Worm (Caenorhabditis elegans): Measurements from ENCODE around the gene fis-1.

The fis-1 gene

DNA sequence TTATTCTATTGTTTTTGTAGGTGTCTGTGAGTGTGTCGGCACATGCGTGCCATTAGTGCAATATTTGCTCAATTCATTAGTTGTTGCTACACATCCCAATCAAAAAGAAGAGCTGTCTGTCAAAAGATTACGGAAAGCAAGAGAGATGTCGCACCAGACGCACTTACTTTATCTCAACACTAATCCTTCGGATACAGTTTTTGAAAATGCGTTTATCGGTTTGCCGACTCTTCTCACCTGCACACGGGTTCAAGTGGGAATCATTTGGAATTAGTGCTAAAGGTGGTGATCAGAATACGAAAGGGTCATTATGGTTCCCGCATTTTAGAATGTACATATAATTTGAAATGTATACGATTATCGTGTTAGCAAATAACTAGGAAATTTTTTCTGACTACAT, 46.3 kb downstream of the fis-1 start:
- no peak for TF ChIP-seq nhr-48 (tag; optimal IDR thresholded peaks at IDR 0.05)
- peak in 1 of 2 experiments; percentile 70 for TF ChIP-seq unc-62 (GFP tag; optimal IDR thresholded peaks at IDR 0.05 in 1 of 2)
- no peak for TF ChIP-seq unc-62 (tag; optimal IDR thresholded peaks at IDR 0.05)

DNA sequence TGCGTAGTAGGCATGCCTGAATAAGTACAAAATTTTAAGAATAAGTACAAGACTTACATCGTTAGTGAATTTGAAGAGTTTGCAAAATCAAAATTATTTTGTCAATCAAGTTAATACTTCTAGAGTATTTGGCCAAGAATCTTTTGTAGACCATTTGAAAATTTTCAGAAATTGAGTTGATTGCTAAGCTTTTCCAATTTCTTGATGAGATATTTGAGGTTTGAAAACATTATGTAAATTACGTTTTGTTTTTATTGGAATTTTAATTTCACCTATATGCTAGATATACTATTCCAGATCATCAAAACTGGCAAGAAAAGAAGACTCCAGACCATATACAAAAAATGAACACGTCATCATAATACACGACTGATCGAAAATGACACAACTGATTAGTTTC, 48.0 kb downstream of the fis-1 start, which contains the start of gene tab-1:
tab-1 (plus strand) TSS at position 301 of the 400 bp plus-strand sequence.
- TF ChIP-seq ceh-32 (tag; optimal IDR thresholded peaks at IDR 0.05; ENCODE audit: poor library complexity) (no peak), ceh-62 (tag; optimal IDR thresholded peaks at IDR 0.05) (no peak), saeg-2 (GFP tag; IDR thresholded peaks at IDR 0.05) (no peak), gei-8 (GFP tag; optimal IDR thresholded peaks at IDR 0.05) (no peak), jun-1 (tag; optimal IDR thresholded peaks at IDR 0.05) (no peak), lin-13 (GFP tag; optimal IDR thresholded peaks at IDR 0.05) (no peak), daf-8 (GFP tag; IDR thresholded peaks at IDR 0.05) (no peak), nhr-41 (GFP tag; IDR thresholded peaks at IDR 0.05) (no peak), fos-1 (tag; optimal IDR thresholded peaks at IDR 0.05) (no peak), nhr-77 (tag; optimal IDR thresholded peaks at IDR 0.05) (no peak), Y105C5A.15 (GFP tag; IDR thresholded peaks at IDR 0.05) (no peak), snpc-1.2 (GFP tag; IDR thresholded peaks at IDR 0.05) (no peak)

Measured in whole organism, L4 larva.